Worm (Caenorhabditis elegans): Measurements from ENCODE around the gene F38A1.9.

F38A1.9 gene

DNA sequence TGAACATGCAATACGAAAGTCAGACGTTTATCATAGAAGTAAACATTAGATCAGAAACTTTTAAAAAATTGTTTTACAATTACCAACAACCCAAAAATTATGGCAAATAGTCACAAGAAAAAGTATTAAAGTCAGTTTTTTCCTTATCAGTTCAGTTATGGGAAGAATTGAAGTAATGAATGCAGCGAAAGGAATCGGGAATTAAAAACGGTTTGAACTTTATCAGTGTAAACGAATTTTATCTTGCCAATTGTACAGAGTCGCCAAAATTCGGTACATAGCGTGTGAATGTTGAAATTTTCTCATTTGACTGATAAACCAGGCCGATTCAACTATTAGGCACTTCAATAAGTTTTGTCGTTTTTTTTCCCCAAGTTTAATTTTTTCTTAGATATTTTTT is 21.0 kb upstream of the F38A1.9 start:
- TF ChIP-seq flt-1 (GFP tag; IDR thresholded peaks at IDR 0.05) (no peak), ceh-36 (tag; optimal IDR thresholded peaks at IDR 0.05) (no peak), tbx-11 (GFP tag; IDR thresholded peaks at IDR 0.05) (no peak), ceh-13 (GFP tag; optimal IDR thresholded peaks at IDR 0.05) (no peak), ama-1 (optimal IDR thresholded peaks at IDR 0.05) (no peak), pes-1 (GFP tag; IDR thresholded peaks at IDR 0.05) (no peak), hnd-1 (tag; optimal IDR thresholded peaks at IDR 0.05) (no peak), ets-7 (tag; optimal IDR thresholded peaks at IDR 0.05) (no peak), scrt-1 (GFP tag; IDR thresholded peaks at IDR 0.05) (no peak), aly-1 (tag; optimal IDR thresholded peaks at IDR 0.05) (no peak), hmbx-1 (tag; optimal IDR thresholded peaks at IDR 0.05) (no peak), F13C5.2 (tag; optimal IDR thresholded peaks at IDR 0.05) (no peak), B0310.2 (tag; optimal IDR thresholded peaks at IDR 0.05) (no peak), sea-1 (GFP tag; conservative IDR thresholded peaks at IDR 0.05) (no peak)

DNA sequence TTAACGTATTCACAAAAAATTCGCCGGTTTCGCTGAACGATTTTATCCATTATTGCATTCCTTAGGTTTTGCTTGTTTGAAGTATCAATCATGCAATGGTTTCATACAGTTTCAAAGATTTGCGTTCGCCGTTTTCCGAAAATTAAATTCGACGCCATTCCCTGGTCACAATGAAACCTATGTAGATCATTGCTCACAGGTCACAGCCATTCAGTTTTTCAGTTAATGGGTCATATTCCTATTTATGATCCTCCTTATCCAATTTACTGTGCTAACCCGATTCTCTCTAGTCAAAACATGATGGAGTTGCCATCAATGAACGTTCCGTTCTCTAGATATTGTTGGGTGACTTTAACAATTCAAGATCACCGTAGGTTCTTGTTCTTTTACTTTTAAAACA is 19.8 kb upstream of the F38A1.9 start, which contains the start of gene F38A1.13:
TSS of gene F38A1.13 (plus strand) at position 301 of the 400 bp plus-strand sequence.
- no peak for TF ChIP-seq scrt-1 (GFP tag; IDR thresholded peaks at IDR 0.05)
- no peak for TF ChIP-seq F13C5.2 (tag; optimal IDR thresholded peaks at IDR 0.05)
- TF ChIP-seq flt-1 (GFP tag; IDR thresholded peaks at IDR 0.05): no peak
- no peak for TF ChIP-seq tbx-11 (GFP tag; IDR thresholded peaks at IDR 0.05)
- no peak for TF ChIP-seq hnd-1 (tag; optimal IDR thresholded peaks at IDR 0.05)
- no peak for TF ChIP-seq aly-1 (tag; optimal IDR thresholded peaks at IDR 0.05)

DNA sequence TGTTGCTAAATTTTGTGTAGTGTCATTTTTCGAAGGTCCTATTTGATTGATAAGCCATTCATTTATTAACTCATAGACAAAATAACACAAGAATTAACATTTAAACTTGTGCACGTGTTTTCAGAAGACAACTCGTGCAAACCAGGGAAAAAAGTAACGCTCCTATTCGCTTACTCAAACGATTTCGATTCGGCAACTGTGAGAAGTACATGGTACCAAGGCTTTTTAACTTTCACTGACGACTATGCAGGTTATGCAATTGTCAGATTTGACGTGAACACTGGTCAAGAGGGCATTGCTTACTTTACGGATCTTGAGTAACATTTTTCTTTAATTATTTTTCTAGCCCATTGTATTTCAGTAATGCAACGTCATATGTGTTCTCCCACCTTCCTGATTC is 16.8 kb upstream of the F38A1.9 start:
- no peak for TF ChIP-seq aly-1 (tag; optimal IDR thresholded peaks at IDR 0.05)
- no peak for TF ChIP-seq flt-1 (GFP tag; IDR thresholded peaks at IDR 0.05)
- no peak for TF ChIP-seq ets-7 (tag; optimal IDR thresholded peaks at IDR 0.05)
- no peak for TF ChIP-seq hnd-1 (tag; optimal IDR thresholded peaks at IDR 0.05)
- TF ChIP-seq B0310.2 (tag; optimal IDR thresholded peaks at IDR 0.05): no peak
- TF ChIP-seq hmbx-1 (tag; optimal IDR thresholded peaks at IDR 0.05): no peak
- TF ChIP-seq ceh-13 (GFP tag; optimal IDR thresholded peaks at IDR 0.05): no peak
- TF ChIP-seq hmg-4 (GFP tag; optimal IDR thresholded peaks at IDR 0.05): no peak
- no peak for TF ChIP-seq tbx-37 (GFP tag; conservative IDR thresholded peaks at IDR 0.05)
- no peak for TF ChIP-seq ceh-36 (tag; optimal IDR thresholded peaks at IDR 0.05)
- TF ChIP-seq scrt-1 (GFP tag; IDR thresholded peaks at IDR 0.05): no peak

DNA sequence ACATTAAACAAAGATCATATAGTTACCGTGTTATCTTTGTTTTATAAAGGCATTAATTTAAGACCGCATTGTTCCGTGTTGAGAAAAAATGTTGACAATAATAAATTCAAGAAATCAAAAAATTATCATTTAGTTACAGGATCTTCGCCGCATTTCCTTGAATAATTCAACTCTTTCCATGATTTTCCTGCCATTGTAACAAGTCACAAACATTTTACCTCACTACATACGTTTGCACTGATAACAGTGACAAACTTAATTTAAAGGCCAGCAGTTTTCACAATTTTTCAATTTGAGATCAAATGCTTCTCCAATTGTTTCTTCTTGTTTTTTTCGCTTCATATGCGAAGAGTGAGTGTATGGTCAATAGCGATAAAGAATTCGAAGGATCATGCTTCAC is 15.9 kb upstream of the F38A1.9 start, which contains the start of gene clec-169:
TSS of gene clec-169 (plus strand) at position 301 of the 400 bp plus-strand sequence.
- TF ChIP-seq flt-1 (GFP tag; IDR thresholded peaks at IDR 0.05) (no peak), hmg-4 (GFP tag; optimal IDR thresholded peaks at IDR 0.05) (no peak), ceh-36 (tag; optimal IDR thresholded peaks at IDR 0.05) (no peak), F13C5.2 (tag; optimal IDR thresholded peaks at IDR 0.05) (no peak), ama-1 (optimal IDR thresholded peaks at IDR 0.05) (no peak), hnd-1 (tag; optimal IDR thresholded peaks at IDR 0.05) (no peak)

DNA sequence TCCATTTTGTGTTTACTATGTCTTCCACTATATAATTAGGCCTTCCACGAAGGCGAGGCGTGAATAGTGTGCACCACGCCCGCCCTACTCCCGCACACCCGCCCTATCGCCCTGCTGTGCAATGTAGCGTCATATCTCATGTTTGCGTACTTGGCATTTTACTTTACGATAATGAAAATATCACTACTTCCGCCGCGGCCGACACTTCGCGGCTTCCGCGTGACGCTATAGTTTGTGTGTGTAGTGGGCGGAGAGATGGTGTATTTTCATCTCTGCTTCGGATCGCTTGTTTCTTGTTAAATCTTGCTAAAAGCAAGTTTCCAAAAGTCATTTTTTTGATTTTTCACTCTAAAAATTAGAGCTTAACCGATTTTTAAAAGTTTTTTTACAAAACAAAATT is 15.3 kb upstream of the F38A1.9 start:
- TF ChIP-seq aly-1 (tag; optimal IDR thresholded peaks at IDR 0.05) (no peak), tra-4 (tag; optimal IDR thresholded peaks at IDR 0.05) (no peak), ceh-36 (tag; optimal IDR thresholded peaks at IDR 0.05) (no peak)

DNA sequence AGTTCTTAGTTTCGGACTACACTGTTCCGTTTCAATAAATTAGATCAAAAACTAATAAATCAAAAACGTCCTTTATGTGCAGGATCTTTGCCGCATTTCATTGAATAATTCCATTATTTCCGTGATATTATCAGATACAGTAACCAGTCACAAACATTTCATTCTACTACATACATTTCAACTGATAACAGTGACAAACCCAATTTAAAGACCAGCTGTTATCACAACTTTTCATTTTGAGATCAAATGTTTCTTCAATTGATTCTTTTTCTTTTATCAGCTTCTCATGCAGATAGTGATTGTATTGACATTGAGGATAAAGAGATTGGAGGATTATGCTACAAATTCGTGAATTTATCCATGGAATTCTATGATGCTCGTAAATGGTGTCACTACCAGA is 11.6 kb upstream of the F38A1.9 start, which contains the start of gene clec-168:
TSS of gene clec-168 (plus strand) at position 247 of the 400 bp plus-strand sequence.
- TF ChIP-seq flt-1 (GFP tag; IDR thresholded peaks at IDR 0.05) (no peak), tra-4 (tag; optimal IDR thresholded peaks at IDR 0.05) (no peak)

DNA sequence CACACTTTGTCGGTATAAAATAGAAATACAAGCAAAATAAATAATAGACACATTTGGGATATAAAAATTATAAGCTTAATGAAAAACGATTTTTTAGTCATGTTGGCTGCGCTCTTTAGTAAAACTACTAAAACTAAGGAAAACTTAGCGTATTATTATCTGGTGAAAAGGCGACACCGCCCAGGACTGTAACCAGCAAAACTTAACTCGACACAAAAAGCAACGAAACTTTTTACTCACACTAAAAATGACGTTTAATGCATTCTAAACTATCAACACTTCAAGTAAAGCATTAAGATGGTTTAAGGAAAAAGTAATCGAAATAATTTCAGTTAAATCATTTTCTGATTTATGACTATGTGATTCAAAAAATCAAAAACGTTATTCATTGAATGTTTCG is 10.5 kb upstream of the F38A1.9 start, which contains the start of gene clec-167:
TSS of gene clec-167 (minus strand) at position 101 of the 400 bp plus-strand sequence.
- TF ChIP-seq pes-1 (GFP tag; IDR thresholded peaks at IDR 0.05) (no peak), ets-7 (tag; optimal IDR thresholded peaks at IDR 0.05) (no peak), ceh-36 (tag; optimal IDR thresholded peaks at IDR 0.05) (no peak), sea-1 (GFP tag; conservative IDR thresholded peaks at IDR 0.05) (no peak), tbx-11 (GFP tag; IDR thresholded peaks at IDR 0.05) (no peak), tbx-37 (GFP tag; conservative IDR thresholded peaks at IDR 0.05) (no peak), hmbx-1 (tag; optimal IDR thresholded peaks at IDR 0.05) (no peak), B0310.2 (tag; optimal IDR thresholded peaks at IDR 0.05) (no peak), ceh-13 (GFP tag; optimal IDR thresholded peaks at IDR 0.05) (no peak), hnd-1 (tag; optimal IDR thresholded peaks at IDR 0.05) (no peak), scrt-1 (GFP tag; IDR thresholded peaks at IDR 0.05) (no peak), F13C5.2 (tag; optimal IDR thresholded peaks at IDR 0.05) (no peak)

DNA sequence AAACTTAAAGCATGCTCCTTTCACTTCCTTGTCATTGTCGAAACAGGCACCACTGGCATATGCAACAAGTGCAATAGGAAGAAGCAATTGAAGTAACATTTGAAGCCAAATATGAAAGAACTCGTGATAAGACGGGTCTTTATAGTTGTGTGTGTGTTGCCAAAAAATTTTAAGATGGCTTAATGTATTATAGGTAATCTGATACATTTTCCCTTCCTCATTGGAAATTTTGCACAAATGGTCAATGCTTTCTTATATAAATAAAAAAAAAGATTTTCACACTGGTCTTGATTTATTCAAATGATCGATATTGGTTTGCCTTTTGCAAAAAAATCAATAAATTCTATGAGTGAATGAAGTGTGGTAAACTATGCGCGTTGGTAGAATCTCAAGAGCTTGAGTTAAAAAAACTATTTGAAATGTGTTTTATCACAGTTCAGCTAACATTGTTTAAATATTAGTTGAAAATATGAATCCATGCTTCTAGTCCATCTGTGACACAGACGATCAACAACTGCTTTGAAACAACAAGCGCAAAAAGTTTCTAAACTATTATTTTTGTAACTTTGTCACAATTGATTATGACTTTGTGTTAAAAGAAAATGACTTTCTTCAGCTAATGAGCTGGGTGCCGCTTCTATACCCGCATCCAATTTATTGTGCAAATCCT is 6.2 kb upstream of the F38A1.9 start, which contains the start of the genes clec-166 and F38A1.6:
TSS of gene clec-166 (minus strand) at position 101 of the 670 bp plus-strand sequence.
TSS of gene F38A1.6 (plus strand) at position 620 of the 670 bp plus-strand sequence.
- TF ChIP-seq ceh-13 (GFP tag; optimal IDR thresholded peaks at IDR 0.05) (no peak), tra-4 (tag; optimal IDR thresholded peaks at IDR 0.05) (no peak), pes-1 (GFP tag; IDR thresholded peaks at IDR 0.05) (no peak), sea-1 (GFP tag; conservative IDR thresholded peaks at IDR 0.05) (no peak), flt-1 (GFP tag; IDR thresholded peaks at IDR 0.05) (no peak), ama-1 (optimal IDR thresholded peaks at IDR 0.05) (no peak), F13C5.2 (tag; optimal IDR thresholded peaks at IDR 0.05) (no peak), tbx-37 (GFP tag; conservative IDR thresholded peaks at IDR 0.05) (no peak), hmbx-1 (tag; optimal IDR thresholded peaks at IDR 0.05) (no peak), ceh-36 (tag; optimal IDR thresholded peaks at IDR 0.05) (no peak), hnd-1 (tag; optimal IDR thresholded peaks at IDR 0.05) (no peak), B0310.2 (tag; optimal IDR thresholded peaks at IDR 0.05) (no peak), hmg-4 (GFP tag; optimal IDR thresholded peaks at IDR 0.05) (no peak)
